Fruit fly (Drosophila melanogaster): ENCODE data around the gene CG10031.

dm6 chr2L:3730182-3730975 lies 31.5 kb upstream of the CG10031 start, which contains the start of gene CG10019:
- TF ChIP-seq cnc (optimal IDR thresholded peaks at IDR 0.05) (no peak), CG11617 (GFP tag; optimal IDR thresholded peaks at IDR 0.05) (no peak), Mnt (GFP tag; optimal IDR thresholded peaks at IDR 0.05) (no peak), toe (GFP tag; optimal IDR thresholded peaks at IDR 0.05) (no peak), ovo (GFP tag; optimal IDR thresholded peaks at IDR 0.05) (no peak), kay (GFP tag; ENCODE audit: borderline replicate concordance) (peak; percentile 65), Hr96 (GFP tag; optimal IDR thresholded peaks at IDR 0.05) (no peak), CG7045 (GFP tag; optimal IDR thresholded peaks at IDR 0.05) (no peak)
